Worm (Caenorhabditis elegans) whole organism, L1 larva: Measurements from ENCODE around the gene T27A10.5.
A peak's percentile ranks its signal among the peaks of the same experiment; 100 is the strongest.

Source experiments
- alr-1 ChIP-seq: fragments of 200-800 bp; sonication (Bioruptor generic); optimal IDR thresholded peaks from 2 replicates; lab custom pipeline; 2018; ENCODE audit warnings: borderline replicate concordance, mild to moderate bottlenecking, missing genetic modification characterization, missing compliant biosample characterization
- blmp-1 ChIP-seq: fragments of 150-350 bp; optimal IDR thresholded peaks from 2 replicates; lab custom pipeline; 2014; ENCODE audit warnings: missing biosample characterization, missing genetic modification characterization
- efl-3 ChIP-seq: fragments of 200-800 bp; sonication (Bioruptor generic); optimal IDR thresholded peaks from 2 replicates; lab custom pipeline; 2018; ENCODE audit warnings: mild to moderate bottlenecking, missing genetic modification characterization, missing compliant biosample characterization
- grh-1 ChIP-seq: fragments of 200-800 bp; sonication (Bioruptor generic); IDR thresholded peaks from 2 replicates; pipeline ENCODE4 v1.3.6; 2022; ENCODE audit warnings: missing genetic modification reagents, missing genetic modification characterization, missing compliant biosample characterization
- lin-35 ChIP-seq, 2 experiments: fragments of 150-350 bp; optimal IDR thresholded peaks; 2 replicates each; lab custom pipeline; 2014; ENCODE audit warnings: missing biosample characterization in 2 of 2, missing genetic modification characterization in 2 of 2, missing genetic modification reagents in 2 of 2
- lin-39 ChIP-seq: fragments of 150-350 bp; optimal IDR thresholded peaks from 2 replicates; lab custom pipeline; 2014; ENCODE audit warnings: missing biosample characterization, missing genetic modification reagents, missing genetic modification characterization
- lsy-2 ChIP-seq, 2 experiments: fragments of 150-350 bp; optimal IDR thresholded peaks; 2 replicates each; lab custom pipeline; 2014; ENCODE audit warnings: missing biosample characterization in 2 of 2, missing genetic modification characterization in 2 of 2
- nhr-28 ChIP-seq: fragments of 150-350 bp; optimal IDR thresholded peaks from 2 replicates; lab custom pipeline; 2014; ENCODE audit warnings: missing biosample characterization, missing genetic modification characterization
- nhr-84 ChIP-seq: sonication (generic microtip); optimal IDR thresholded peaks from 2 replicates; lab custom pipeline; 2017; ENCODE audit warnings: missing biosample characterization, missing genetic modification characterization
- nhr-90 ChIP-seq: sonication (generic microtip); optimal IDR thresholded peaks from 2 replicates; lab custom pipeline; 2016; ENCODE audit warnings: mild to moderate bottlenecking, missing genetic modification characterization, missing compliant biosample characterization; ENCODE audit not compliant: poor library complexity
- ztf-11 ChIP-seq, 2 experiments: sonication (generic microtip); optimal IDR thresholded peaks; 2 replicates each; lab custom pipeline; 2016 to 2017; ENCODE audit warnings: missing genetic modification characterization in 2 of 2, missing biosample characterization in 1 of 2, missing compliant biosample characterization in 1 of 2

DNA sequence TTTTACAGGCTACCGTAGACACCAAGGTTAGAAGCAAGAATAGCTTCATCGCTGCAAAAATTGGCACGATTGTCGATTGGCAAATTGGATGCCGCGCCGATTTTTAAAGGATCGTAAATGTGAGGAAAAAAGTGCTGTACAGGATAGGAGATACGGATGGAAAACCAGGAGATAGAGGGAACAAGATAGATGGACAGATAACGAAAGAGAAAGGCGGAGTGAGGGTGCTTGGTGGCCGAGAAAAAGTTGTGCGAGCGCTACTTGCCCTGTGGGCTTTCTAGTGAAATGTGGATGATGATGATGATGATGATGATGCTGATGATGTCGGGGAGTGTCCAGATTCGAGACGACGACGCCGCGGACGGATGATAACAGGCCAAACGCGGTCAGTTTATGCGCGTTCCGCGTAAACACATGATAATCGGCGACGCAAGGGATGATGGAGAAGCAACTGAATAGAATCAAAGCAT is 23.0 kb upstream of the T27A10.5 start, which contains the start of gene T27A10.6:
- no peak for TF ChIP-seq nhr-84 (tag; lab: Kevin White, UChicago)
- peak; percentile 89 for TF ChIP-seq blmp-1 (tag; lab: Kevin White, UChicago)
- no peak for TF ChIP-seq nhr-28 (tag; lab: Kevin White, UChicago)
- no peak for TF ChIP-seq grh-1 (GFP tag; lab: Robert Waterston, UW)
- TF ChIP-seq ztf-11 (tag; optimal IDR thresholded peaks at IDR 0.05; lab: Kevin White, UChicago): no peak
- no peak for TF ChIP-seq lin-35 (GFP tag; optimal IDR thresholded peaks at IDR 0.05; lab: Kevin White, UChicago)
- no peak for TF ChIP-seq lsy-2 (tag; optimal IDR thresholded peaks at IDR 0.05; lab: Kevin White, UChicago)
- TF ChIP-seq alr-1: no peak
- TF ChIP-seq nhr-90 (tag; lab: Kevin White, UChicago): no peak
- TF ChIP-seq lin-39 (tag; lab: Kevin White, UChicago): no peak
- no peak for TF ChIP-seq efl-3 (GFP tag; lab: Kevin White, UChicago)
